Fruit fly (Drosophila melanogaster) whole organism, pupa: ENCODE data around the gene Obp99d.

Source experiments
- CG10348 ChIP-seq: fragments of 200-800 bp; sonication (Bioruptor generic); IDR thresholded peaks from 2 replicates; pipeline ENCODE4 v1.3.6; 2022; ENCODE audit warnings: missing biosample characterization, missing genetic modification characterization
- CG12605 ChIP-seq: fragments of 200-800 bp; sonication (Bioruptor generic); IDR thresholded peaks from 2 replicates; pipeline ENCODE4 v1.3.6; 2022; ENCODE audit warnings: missing biosample characterization, missing genetic modification characterization
- CG13204 ChIP-seq: fragments of 200-800 bp; sonication (Bioruptor generic); optimal IDR thresholded peaks from 2 replicates; lab custom pipeline; 2018; ENCODE audit warnings: missing biosample characterization, mild to moderate bottlenecking, missing genetic modification characterization, moderate library complexity
- CG14655 ChIP-seq: fragments of 200-800 bp; sonication (Bioruptor generic); optimal IDR thresholded peaks from 3 replicates; lab custom pipeline; 2017; ENCODE audit warnings: mild to moderate bottlenecking, missing biosample characterization, missing genetic modification reagents, missing genetic modification characterization
- CG15710 ChIP-seq: fragments of 200-800 bp; sonication (Bioruptor generic); optimal IDR thresholded peaks from 2 replicates; lab custom pipeline; 2018; ENCODE audit warnings: missing biosample characterization, mild to moderate bottlenecking, missing genetic modification characterization, moderate library complexity
- CG17806 ChIP-seq: fragments of 200-800 bp; sonication (Bioruptor generic); optimal IDR thresholded peaks from 2 replicates; lab custom pipeline; 2018; ENCODE audit warnings: missing biosample characterization, mild to moderate bottlenecking, missing genetic modification characterization, moderate library complexity
- CG32121 ChIP-seq: fragments of 200-800 bp; sonication (Bioruptor generic); IDR thresholded peaks from 2 replicates; pipeline ENCODE4 v1.3.6; 2022; ENCODE audit warnings: missing biosample characterization, missing genetic modification characterization
- CG34367 ChIP-seq: fragments of 200-800 bp; sonication (Bioruptor generic); optimal IDR thresholded peaks from 2 replicates; lab custom pipeline; 2018; ENCODE audit warnings: missing biosample characterization, mild to moderate bottlenecking, missing genetic modification characterization
- CG4496 ChIP-seq: fragments of 200-800 bp; sonication (Bioruptor generic); IDR thresholded peaks from 3 replicates; pipeline ENCODE4 v1.3.6; 2022; ENCODE audit warnings: missing biosample characterization, missing genetic modification characterization
- CG8159 ChIP-seq: fragments of 200-800 bp; sonication (Bioruptor generic); optimal IDR thresholded peaks from 3 replicates; lab custom pipeline; 2018; ENCODE audit warnings: missing biosample characterization, mild to moderate bottlenecking, missing genetic modification characterization, moderate library complexity
- CG8301 ChIP-seq: fragments of 200-800 bp; sonication (Bioruptor generic); optimal IDR thresholded peaks from 2 replicates; lab custom pipeline; 2018; ENCODE audit warnings: missing biosample characterization, mild to moderate bottlenecking, missing genetic modification characterization
- CG9948 ChIP-seq: fragments of 200-800 bp; sonication (Bioruptor generic); optimal IDR thresholded peaks from 2 replicates; lab custom pipeline; 2018; ENCODE audit warnings: missing biosample characterization, mild to moderate bottlenecking, missing genetic modification characterization, moderate library complexity
- D1 ChIP-seq: fragments of 200-800 bp; sonication (Bioruptor generic); optimal IDR thresholded peaks from 2 replicates; lab custom pipeline; 2018; ENCODE audit warnings: missing biosample characterization, mild to moderate bottlenecking, missing genetic modification characterization, moderate library complexity
- EcR ChIP-seq: fragments of 200-800 bp; sonication (Bioruptor generic); optimal IDR thresholded peaks from 3 replicates; lab custom pipeline; 2019; ENCODE audit warnings: missing biosample characterization, missing genetic modification characterization, mild to moderate bottlenecking, moderate library complexity, missing genetic modification reagents
- Ets98B ChIP-seq: fragments of 200-800 bp; sonication (Bioruptor generic); IDR thresholded peaks from 2 replicates; pipeline ENCODE4 v1.3.6; 2022; ENCODE audit warnings: missing biosample characterization, missing genetic modification characterization
- Pif1A ChIP-seq: fragments of 200-800 bp; sonication (Bioruptor generic); optimal IDR thresholded peaks from 3 replicates; lab custom pipeline; 2016; ENCODE audit warnings: missing biosample characterization, missing genetic modification characterization
- Pif1B ChIP-seq: fragments of 200-800 bp; sonication (Bioruptor generic); optimal IDR thresholded peaks from 3 replicates; lab custom pipeline; 2016; ENCODE audit warnings: missing biosample characterization, missing genetic modification characterization
- Snoo ChIP-seq: fragments of 200-800 bp; sonication (Bioruptor generic); optimal IDR thresholded peaks from 3 replicates; lab custom pipeline; 2017; ENCODE audit warnings: missing biosample characterization, mild to moderate bottlenecking, missing genetic modification characterization, inconsistent platforms
- fd96Ca ChIP-seq: fragments of 200-800 bp; sonication (Bioruptor generic); IDR thresholded peaks from 3 replicates; pipeline ENCODE4 v1.3.6; 2022; ENCODE audit warnings: missing biosample characterization, missing genetic modification characterization
- gl ChIP-seq: fragments of 200-800 bp; sonication (Bioruptor generic); optimal IDR thresholded peaks from 2 replicates; lab custom pipeline; 2018; ENCODE audit warnings: missing biosample characterization, mild to moderate bottlenecking, missing genetic modification characterization
- rn ChIP-seq: fragments of 200-800 bp; sonication (Bioruptor generic); IDR thresholded peaks from 2 replicates; pipeline ENCODE4 v1.3.6; 2022; ENCODE audit warnings: missing biosample characterization, missing genetic modification characterization

Gene Obp99d

dm6 chr3R:29762297-29762696, 48.0 kb downstream of the Obp99d start:
- TF ChIP-seq Snoo (tag; lab: Kevin White, UChicago) (peak; percentile 71), CG8301 (tag; lab: Kevin White, UChicago) (peak; percentile 14), CG10348 (no peak), CG4496 (GFP tag; lab: Robert Waterston, UW) (peak; percentile 29; the same call in 1 of the 3 replicates), CG9948 (tag; lab: Kevin White, UChicago) (peak; percentile 3), CG15710 (peak; percentile 50), CG8159 (tag; lab: Kevin White, UChicago) (peak; percentile 59), CG13204 (GFP tag; lab: Kevin White, UChicago) (no peak), D1 (tag; lab: Kevin White, UChicago) (no peak), gl (tag; lab: Kevin White, UChicago) (no peak), rn (no peak), CG32121 (no peak), Pif1A (GFP tag; lab: Kevin White, UChicago) (peak; percentile 31), CG17806 (tag; lab: Kevin White, UChicago) (peak; percentile 12), CG34367 (tag; lab: Kevin White, UChicago) (peak; percentile 12), Pif1B (GFP tag; lab: Kevin White, UChicago) (peak; percentile 2), Ets98B (no peak), EcR (GFP tag; lab: Kevin White, UChicago) (no peak), CG12605 (GFP tag; lab: Robert Waterston, UW) (no peak), CG14655 (GFP tag; lab: Kevin White, UChicago) (peak; percentile 34), fd96Ca (GFP tag; lab: Robert Waterston, UW) (0 out of 3 replicates have a peak, but pooled peaks have one; percentile 31)

- TF ChIP-seq CG14655 (GFP tag; lab: Kevin White, UChicago) (peak; percentile 71), CG4496 (GFP tag; lab: Robert Waterston, UW) (peak; percentile 85), CG13204 (GFP tag; lab: Kevin White, UChicago) (peak; percentile 36), CG8159 (tag; lab: Kevin White, UChicago) (peak; percentile 85), EcR (GFP tag; lab: Kevin White, UChicago) (peak; percentile 51), CG12605 (GFP tag; lab: Robert Waterston, UW) (peak; percentile 56), CG32121 (peak; percentile 58), CG15710 (peak; percentile 83), rn (peak; percentile 69), D1 (tag; lab: Kevin White, UChicago) (peak; percentile 46), Snoo (tag; lab: Kevin White, UChicago) (peak; percentile 93), CG34367 (tag; lab: Kevin White, UChicago) (peak; percentile 72), Pif1A (GFP tag; lab: Kevin White, UChicago) (peak; percentile 93), Pif1B (GFP tag; lab: Kevin White, UChicago) (peak; percentile 74), CG17806 (tag; lab: Kevin White, UChicago) (peak; percentile 81), CG9948 (tag; lab: Kevin White, UChicago) (peak; percentile 75), gl (tag; lab: Kevin White, UChicago) (peak; percentile 52), fd96Ca (GFP tag; lab: Robert Waterston, UW) (peak; percentile 77), CG10348 (no peak), Ets98B (peak; percentile 72), CG8301 (tag; lab: Kevin White, UChicago) (peak; percentile 70)
Observed at dm6 chr3R:29763154-29763553, 48.8 kb downstream of the Obp99d start.

- TF ChIP-seq CG14655 (GFP tag; lab: Kevin White, UChicago): peak; percentile 29
- TF ChIP-seq CG8159 (tag; lab: Kevin White, UChicago): peak; percentile 43
- no peak for TF ChIP-seq Pif1B (GFP tag; lab: Kevin White, UChicago)
- peak; percentile 22 for TF ChIP-seq CG17806 (tag; lab: Kevin White, UChicago)
Observed at dm6 chr3R:29763804-29764203, 49.5 kb downstream of the Obp99d start.
